In genomic region chr3L:9742342-9742741, dm6 we compare ENCODE assay signal across 4 fruit fly cellular contexts.
TF ChIP-seq lines count a peak whose summit lies in the region.

No protein-coding gene starts in this region.

- TF ChIP-seq CTCF in whole organism, embryonic (GFP tag; optimal IDR thresholded peaks at IDR 0.05; lab: Kevin White, UChicago) = no peak

TF ChIP-seq in whole organism, embryonic, 481 proteins besides CTCF, POLR2A, EP300 and RAD21 (continues in another document):
- TF ChIP-seq D19A (tag; optimal IDR thresholded peaks at IDR 0.05; lab: Kevin White, UChicago) (peak; percentile 4), CG11504 (tag; optimal IDR thresholded peaks at IDR 0.05; lab: Kevin White, UChicago) (peak; percentile 14), CG17829 (tag; optimal IDR thresholded peaks at IDR 0.05; lab: Kevin White, UChicago) (peak; percentile 18), Blimp-1 (GFP tag; optimal IDR thresholded peaks at IDR 0.05; lab: Kevin White, UChicago) (peak; percentile 27), CG12659 (GFP tag; optimal IDR thresholded peaks at IDR 0.05; lab: Kevin White, UChicago) (no peak), prd (optimal IDR thresholded peaks at IDR 0.05; lab: Kevin White, UChicago) (no peak), prd (GFP tag; IDR thresholded peaks at IDR 0.05; lab: Robert Waterston, UW) (peak; percentile 24; the same call in 1 of the 3 replicates), CG33557 (GFP tag; optimal IDR thresholded peaks at IDR 0.05; lab: Kevin White, UChicago) (peak; percentile 1), dmrt11E (tag; optimal IDR thresholded peaks at IDR 0.05; lab: Kevin White, UChicago) (peak; percentile 3), Antp (GFP tag; optimal IDR thresholded peaks at IDR 0.05; lab: Kevin White, UChicago) (no peak), gem (tag; optimal IDR thresholded peaks at IDR 0.05; lab: Kevin White, UChicago) (peak; percentile 4), CG10979 (tag; optimal IDR thresholded peaks at IDR 0.05; lab: Kevin White, UChicago) (peak; percentile 58), corto (GFP tag; optimal IDR thresholded peaks at IDR 0.05; lab: Kevin White, UChicago) (peak; percentile 28), oc (tag; optimal IDR thresholded peaks at IDR 0.05; lab: Kevin White, UChicago) (no peak), fd96Cb (tag; optimal IDR thresholded peaks at IDR 0.05; lab: Kevin White, UChicago) (peak; percentile 6), nom (GFP tag; optimal IDR thresholded peaks at IDR 0.05; lab: Kevin White, UChicago) (peak; percentile 45), bsh (GFP tag; optimal IDR thresholded peaks at IDR 0.05; lab: Kevin White, UChicago) (peak in 1 of 2 experiments; percentile 48), gfzf (GFP tag; optimal IDR thresholded peaks at IDR 0.05; lab: Kevin White, UChicago) (no peak), Xrp1 (GFP tag; IDR thresholded peaks at IDR 0.05; lab: Robert Waterston, UW) (peak; percentile 33; the same call in 1 of the 2 replicates), Med (GFP tag; lab: Kevin White, UChicago) (peak; percentile 8), CG9215 (GFP tag; IDR thresholded peaks at IDR 0.05; lab: Robert Waterston, UW) (no peak), CG2712 (tag; optimal IDR thresholded peaks at IDR 0.05; lab: Kevin White, UChicago) (peak; percentile 40), gcm (GFP tag; optimal IDR thresholded peaks at IDR 0.05; lab: Kevin White, UChicago) (no peak)

TF ChIP-seq in whole organism, prepupa, 60 proteins besides CTCF, POLR2A, EP300 and RAD21 (continues in another document):
- TF ChIP-seq CG3919 (GFP tag; optimal IDR thresholded peaks at IDR 0.05; lab: Kevin White, UChicago) (peak; percentile 73), CG1621 (tag; optimal IDR thresholded peaks at IDR 0.05; lab: Kevin White, UChicago) (no peak), CG16779 (tag; optimal IDR thresholded peaks at IDR 0.05; lab: Kevin White, UChicago) (no peak), CG10631 (GFP tag; optimal IDR thresholded peaks at IDR 0.05; lab: Kevin White, UChicago) (peak; percentile 62), esn (GFP tag; optimal IDR thresholded peaks at IDR 0.05; lab: Kevin White, UChicago) (peak; percentile 67), Sox15 (GFP tag; optimal IDR thresholded peaks at IDR 0.05; lab: Kevin White, UChicago) (no peak), OdsH (GFP tag; optimal IDR thresholded peaks at IDR 0.05; lab: Kevin White, UChicago) (peak; percentile 15), Eip78C (GFP tag; lab: Kevin White, UChicago) (peak; percentile 82), Gug (GFP tag; IDR thresholded peaks at IDR 0.05; lab: Robert Waterston, UW) (no peak), CG34406 (GFP tag; optimal IDR thresholded peaks at IDR 0.05; lab: Kevin White, UChicago) (no peak), Eip75B (GFP tag; optimal IDR thresholded peaks at IDR 0.05; lab: Kevin White, UChicago) (peak; percentile 54), CG8632 (GFP tag; optimal IDR thresholded peaks at IDR 0.05; lab: Kevin White, UChicago) (no peak), CG10669 (GFP tag; optimal IDR thresholded peaks at IDR 0.05; lab: Kevin White, UChicago) (peak; percentile 79), Ets21C (GFP tag; optimal IDR thresholded peaks at IDR 0.05; lab: Kevin White, UChicago) (peak; percentile 37), lz (GFP tag; optimal IDR thresholded peaks at IDR 0.05; lab: Kevin White, UChicago) (peak; percentile 66), CG11294 (GFP tag; IDR thresholded peaks at IDR 0.05; lab: Robert Waterston, UW) (no peak), Eip93F (GFP tag; optimal IDR thresholded peaks at IDR 0.05; lab: Kevin White, UChicago) (no peak), fkh (GFP tag; optimal IDR thresholded peaks at IDR 0.05; lab: Kevin White, UChicago) (no peak), CG6163 (GFP tag; IDR thresholded peaks at IDR 0.05; lab: Robert Waterston, UW) (peak; percentile 42; the same call in 1 of the 3 replicates), svp (GFP tag; lab: Kevin White, UChicago) (peak; percentile 76), eg (GFP tag; IDR thresholded peaks at IDR 0.05; lab: Robert Waterston, UW) (peak; percentile 42; the same call in 2 of the 3 replicates), Hr39 (GFP tag; optimal IDR thresholded peaks at IDR 0.05; lab: Kevin White, UChicago) (peak; percentile 42), Hr38 (GFP tag; optimal IDR thresholded peaks at IDR 0.05; lab: Kevin White, UChicago) (no peak), CG8319 (GFP tag; optimal IDR thresholded peaks at IDR 0.05; lab: Kevin White, UChicago) (no peak), Sox14 (GFP tag; optimal IDR thresholded peaks at IDR 0.05; lab: Kevin White, UChicago) (peak; percentile 60)

TF ChIP-seq in whole organism, pupa, 21 proteins besides CTCF, POLR2A, EP300 and RAD21:
- TF ChIP-seq Pif1A (GFP tag; optimal IDR thresholded peaks at IDR 0.05; lab: Kevin White, UChicago) (peak; percentile 47), Pif1B (GFP tag; optimal IDR thresholded peaks at IDR 0.05; lab: Kevin White, UChicago) (peak; percentile 45), CG17806 (tag; optimal IDR thresholded peaks at IDR 0.05; lab: Kevin White, UChicago) (peak; percentile 46), D1 (tag; optimal IDR thresholded peaks at IDR 0.05; lab: Kevin White, UChicago) (no peak), EcR (GFP tag; optimal IDR thresholded peaks at IDR 0.05; lab: Kevin White, UChicago) (no peak), CG12605 (GFP tag; IDR thresholded peaks at IDR 0.05; lab: Robert Waterston, UW) (no peak), CG10348 (GFP tag; IDR thresholded peaks at IDR 0.05; lab: Robert Waterston, UW) (no peak), CG8159 (tag; optimal IDR thresholded peaks at IDR 0.05; lab: Kevin White, UChicago) (peak; percentile 84), CG4496 (GFP tag; IDR thresholded peaks at IDR 0.05; lab: Robert Waterston, UW) (no peak), Ets98B (GFP tag; IDR thresholded peaks at IDR 0.05; lab: Robert Waterston, UW) (no peak), CG15710 (tag; optimal IDR thresholded peaks at IDR 0.05; lab: Kevin White, UChicago) (peak; percentile 31), CG32121 (GFP tag; IDR thresholded peaks at IDR 0.05; lab: Robert Waterston, UW) (no peak), CG8301 (tag; optimal IDR thresholded peaks at IDR 0.05; lab: Kevin White, UChicago) (peak; percentile 62), fd96Ca (GFP tag; IDR thresholded peaks at IDR 0.05; lab: Robert Waterston, UW) (peak; percentile 26; the same call in 1 of the 3 replicates), gl (tag; optimal IDR thresholded peaks at IDR 0.05; lab: Kevin White, UChicago) (peak; percentile 56), rn (GFP tag; IDR thresholded peaks at IDR 0.05; lab: Robert Waterston, UW) (no peak), Snoo (tag; optimal IDR thresholded peaks at IDR 0.05; lab: Kevin White, UChicago) (peak; percentile 33), CG34367 (tag; optimal IDR thresholded peaks at IDR 0.05; lab: Kevin White, UChicago) (no peak), CG9948 (tag; optimal IDR thresholded peaks at IDR 0.05; lab: Kevin White, UChicago) (peak; percentile 81), CG14655 (GFP tag; optimal IDR thresholded peaks at IDR 0.05; lab: Kevin White, UChicago) (peak; percentile 93), CG13204 (GFP tag; optimal IDR thresholded peaks at IDR 0.05; lab: Kevin White, UChicago) (peak; percentile 7)
TF ChIP-seq in whole organism, pupa: peak in this region for 12.

TF ChIP-seq in whole organism, wandering third instar larva, 38 proteins besides CTCF, POLR2A, EP300 and RAD21 (continues in another document):
- TF ChIP-seq foxo (GFP tag; optimal IDR thresholded peaks at IDR 0.05; lab: Kevin White, UChicago) (peak in 1 of 2 experiments; percentile 66), tai (GFP tag; optimal IDR thresholded peaks at IDR 0.05; lab: Kevin White, UChicago) (no peak), Jra (GFP tag; optimal IDR thresholded peaks at IDR 0.05; lab: Kevin White, UChicago) (no peak), sv (GFP tag; optimal IDR thresholded peaks at IDR 0.05; lab: Kevin White, UChicago) (no peak), OdsH (GFP tag; optimal IDR thresholded peaks at IDR 0.05; lab: Kevin White, UChicago) (peak; percentile 79), Dfd (GFP tag; optimal IDR thresholded peaks at IDR 0.05; lab: Kevin White, UChicago) (no peak), pan (optimal IDR thresholded peaks at IDR 0.05; lab: Kevin White, UChicago) (no peak), psq (GFP tag; optimal IDR thresholded peaks at IDR 0.05; lab: Kevin White, UChicago) (peak; percentile 57), Abd-B (GFP tag; optimal IDR thresholded peaks at IDR 0.05; lab: Kevin White, UChicago) (no peak), CrebA (GFP tag; optimal IDR thresholded peaks at IDR 0.05; lab: Kevin White, UChicago; ENCODE audit: borderline replicate concordance) (no peak), Hr78 (GFP tag; optimal IDR thresholded peaks at IDR 0.05; lab: Kevin White, UChicago) (no peak), Sp1 (GFP tag; optimal IDR thresholded peaks at IDR 0.05; lab: Kevin White, UChicago) (peak; percentile 60), Rel (GFP tag; optimal IDR thresholded peaks at IDR 0.05; lab: Kevin White, UChicago) (no peak), Rel (tag; optimal IDR thresholded peaks at IDR 0.05; lab: Kevin White, UChicago) (peak; percentile 6), Myc (optimal IDR thresholded peaks at IDR 0.05; lab: Kevin White, UChicago) (no peak), jim (GFP tag; optimal IDR thresholded peaks at IDR 0.05; lab: Kevin White, UChicago) (no peak), GATAd (GFP tag; optimal IDR thresholded peaks at IDR 0.05; lab: Kevin White, UChicago) (no peak), rgr (GFP tag; optimal IDR thresholded peaks at IDR 0.05; lab: Kevin White, UChicago) (peak; percentile 31), brk (GFP tag; optimal IDR thresholded peaks at IDR 0.05; lab: Kevin White, UChicago) (peak; percentile 26), usp (GFP tag; optimal IDR thresholded peaks at IDR 0.05; lab: Kevin White, UChicago) (no peak), HLH106 (tag; optimal IDR thresholded peaks at IDR 0.05; lab: Kevin White, UChicago) (peak; percentile 87), woc (GFP tag; optimal IDR thresholded peaks at IDR 0.05; lab: Kevin White, UChicago) (peak; percentile 85), CG9705 (GFP tag; optimal IDR thresholded peaks at IDR 0.05; lab: Kevin White, UChicago) (peak; percentile 36), ey (GFP tag; optimal IDR thresholded peaks at IDR 0.05; lab: Kevin White, UChicago) (peak; percentile 68), dmrt93B (GFP tag; optimal IDR thresholded peaks at IDR 0.05; lab: Kevin White, UChicago) (peak; percentile 77), Hr83 (GFP tag; optimal IDR thresholded peaks at IDR 0.05; lab: Kevin White, UChicago; ENCODE audit: poor library complexity, severe bottlenecking) (no peak), br (GFP tag; optimal IDR thresholded peaks at IDR 0.05; lab: Kevin White, UChicago) (peak; percentile 70), CG32264 (GFP tag; optimal IDR thresholded peaks at IDR 0.05; lab: Kevin White, UChicago) (no peak), lola (GFP tag; optimal IDR thresholded peaks at IDR 0.05; lab: Kevin White, UChicago) (no peak), Dif (GFP tag; optimal IDR thresholded peaks at IDR 0.05; lab: Kevin White, UChicago; ENCODE audit: partially characterized antibody) (no peak), Vsx2 (GFP tag; optimal IDR thresholded peaks at IDR 0.05; lab: Kevin White, UChicago; ENCODE audit: partially characterized antibody) (no peak), dl (GFP tag; optimal IDR thresholded peaks at IDR 0.05; lab: Kevin White, UChicago; ENCODE audit: insufficient read depth in 1 of 2, partially characterized antibody in 2 of 2) (no peak)

Comparison
In these comparisons a context has a peak if more than half of its experiments do, and no peak if none do; other contexts are left out.
1. Of the 7 proteins assayed by ChIP-seq in both whole organism, embryonic and whole organism, prepupa: peak only in whole organism, embryonic: none; only in whole organism, prepupa: Hr39, Lpt and Sox102F; in both: Blimp-1; in neither: 3.